Worm (Caenorhabditis elegans): Measurements from ENCODE around the gene srab-9.

ce11 chrV:3169838-3170237 is 28.7 kb upstream of the srab-9 start, which contains the start of gene srbc-6:
- TF ChIP-seq pag-3 (tag; optimal IDR thresholded peaks at IDR 0.05; ENCODE audit: borderline replicate concordance), result no peak
- TF ChIP-seq dmd-4 (tag; optimal IDR thresholded peaks at IDR 0.05; ENCODE audit: borderline replicate concordance), result no peak
- TF ChIP-seq ama-1 (optimal IDR thresholded peaks at IDR 0.05), result no peak
- no peak for TF ChIP-seq sdc-2 (tag; optimal IDR thresholded peaks at IDR 0.05)
- TF ChIP-seq fkh-10 (GFP tag; optimal IDR thresholded peaks at IDR 0.05), result no peak
- TF ChIP-seq F13H6.1 (tag; optimal IDR thresholded peaks at IDR 0.05), result no peak
- no peak for TF ChIP-seq nhr-11 (tag; optimal IDR thresholded peaks at IDR 0.05)
- no peak for TF ChIP-seq pqm-1 (tag; optimal IDR thresholded peaks at IDR 0.05)
- TF ChIP-seq ets-4 (tag; optimal IDR thresholded peaks at IDR 0.05), result no peak
